Worm (Caenorhabditis elegans): Measurements from ENCODE around the gene F42G8.8.

- no peak for TF ChIP-seq ztf-11 (tag; optimal IDR thresholded peaks at IDR 0.05)
- no peak for TF ChIP-seq nhr-28 (tag; optimal IDR thresholded peaks at IDR 0.05)
- TF ChIP-seq lin-39 (tag; optimal IDR thresholded peaks at IDR 0.05), result no peak
- no peak for TF ChIP-seq egl-27 (tag; optimal IDR thresholded peaks at IDR 0.05)
- no peak for TF ChIP-seq R02D3.7 (tag; optimal IDR thresholded peaks at IDR 0.05)
- TF ChIP-seq nhr-23 (tag; optimal IDR thresholded peaks at IDR 0.05), result no peak
- no peak for TF ChIP-seq lin-15B (tag; optimal IDR thresholded peaks at IDR 0.05)
- TF ChIP-seq nhr-237 (tag; optimal IDR thresholded peaks at IDR 0.05), result no peak
- no peak for TF ChIP-seq skn-1 (tag; optimal IDR thresholded peaks at IDR 0.05)
- TF ChIP-seq ceh-82 (tag; optimal IDR thresholded peaks at IDR 0.05), result no peak
- no peak for TF ChIP-seq snpc-4 (tag; optimal IDR thresholded peaks at IDR 0.05)
Observed at ce11 chrIV:8107502-8107901, 11.4 kb upstream of the F42G8.8 start, which contains the start of gene rabs-5.

All from whole organism, L3 larva.